Worm (Caenorhabditis elegans) whole organism, L1 larva: Measurements from ENCODE around the gene lgc-32.

Experiments used
- lin-39 ChIP-seq: fragments of 150-350 bp; optimal IDR thresholded peaks from 2 replicates; lab custom pipeline; 2014; ENCODE audit warnings: missing biosample characterization, missing genetic modification reagents, missing genetic modification characterization
- snpc-4 ChIP-seq: fragments of 150-350 bp; optimal IDR thresholded peaks from 2 replicates; lab custom pipeline; 2014; ENCODE audit warnings: missing biosample characterization, missing genetic modification characterization

DNA sequence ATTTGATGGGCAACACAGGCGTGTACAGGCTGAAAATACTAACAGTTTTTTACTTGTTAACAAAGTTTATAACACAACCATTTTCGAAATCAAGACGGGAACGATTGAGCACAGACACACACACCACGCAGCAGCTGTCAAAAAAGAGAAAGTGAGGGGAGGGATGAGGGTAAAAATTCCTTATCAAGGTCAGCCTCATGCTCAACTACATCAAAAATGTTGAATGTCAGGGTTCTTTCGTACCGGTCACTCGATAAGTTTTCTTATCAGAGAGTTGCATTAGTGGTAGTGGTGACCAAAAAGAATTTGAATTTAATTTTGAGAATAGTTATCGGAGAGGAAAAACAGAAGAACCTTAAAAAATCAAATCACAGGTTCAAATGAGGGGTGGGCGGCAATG is 1.3 kb upstream of the lgc-32 start, which contains the start of gene T19D7.6:
- TF ChIP-seq lin-39 (tag; lab: Kevin White, UChicago) (no peak), snpc-4 (tag; lab: Kevin White, UChicago) (no peak)
